Worm (Caenorhabditis elegans): ENCODE data around the gene rad-50.

DNA sequence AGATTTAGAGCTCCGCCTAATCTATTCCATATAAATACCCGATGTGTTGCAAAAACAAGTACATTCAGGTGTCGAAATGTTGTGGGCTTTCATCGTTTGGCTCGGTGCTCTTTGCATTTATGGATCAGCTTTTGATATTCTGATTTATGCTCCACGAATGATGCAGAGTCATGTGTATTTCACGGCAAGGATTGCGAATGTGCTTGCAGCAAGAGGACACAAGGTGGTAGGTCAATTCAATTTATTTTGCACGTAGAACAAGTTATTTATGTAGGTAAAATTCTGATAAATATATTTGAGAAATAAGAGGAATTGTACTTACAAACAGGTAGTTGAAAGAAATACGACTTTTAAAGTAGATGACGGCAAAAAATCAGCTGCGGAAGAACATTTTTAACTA, 13.5 kb downstream of the rad-50 start, which contains the start of gene ugt-56:
- TF ChIP-seq him-1 (tag; optimal IDR thresholded peaks at IDR 0.05): no peak
- no peak for TF ChIP-seq W03F9.2 (tag; optimal IDR thresholded peaks at IDR 0.05)
- TF ChIP-seq dao-5 (tag; optimal IDR thresholded peaks at IDR 0.05): no peak
